Fruit fly (Drosophila melanogaster): ENCODE data around the gene Dyro.

The Dyro gene

dm6 chr3L:11318532-11319170 is 22.9 kb upstream of the Dyro start (continued):
- TF ChIP-seq tx (GFP tag; optimal IDR thresholded peaks at IDR 0.05) (peak; percentile 75), CG6175 (GFP tag; IDR thresholded peaks at IDR 0.05) (peak; percentile 93; the same call in 2 of the 3 replicates), Atf3 (GFP tag; optimal IDR thresholded peaks at IDR 0.05) (peak; percentile 78), fru (optimal IDR thresholded peaks at IDR 0.05) (no peak), CG1233 (GFP tag; optimal IDR thresholded peaks at IDR 0.05) (peak; percentile 83), Six4 (GFP tag; optimal IDR thresholded peaks at IDR 0.05) (peak; percentile 83), sqz (GFP tag; optimal IDR thresholded peaks at IDR 0.05) (peak; percentile 74), CG13296 (GFP tag; optimal IDR thresholded peaks at IDR 0.05) (peak; percentile 81), CG12769 (tag; optimal IDR thresholded peaks at IDR 0.05) (peak; percentile 92), fd3F (GFP tag; optimal IDR thresholded peaks at IDR 0.05) (peak; percentile 75), CG2202 (tag; optimal IDR thresholded peaks at IDR 0.05) (peak; percentile 55), Dek (tag; optimal IDR thresholded peaks at IDR 0.05) (peak; percentile 62), phol (tag; optimal IDR thresholded peaks at IDR 0.05) (peak; percentile 88), da (GFP tag; optimal IDR thresholded peaks at IDR 0.05) (peak; percentile 20), Asciz (GFP tag; optimal IDR thresholded peaks at IDR 0.05) (peak; percentile 77), HLHmδ (GFP tag; optimal IDR thresholded peaks at IDR 0.05) (no peak), CG7556 (GFP tag; optimal IDR thresholded peaks at IDR 0.05) (peak; percentile 70), hb (GFP tag; IDR thresholded peaks at IDR 0.05; ENCODE audit: partially characterized antibody) (no peak), sens-2 (GFP tag; IDR thresholded peaks at IDR 0.05) (peak; percentile 79), lmd (GFP tag; IDR thresholded peaks at IDR 0.05) (peak; percentile 93), Dad (GFP tag; optimal IDR thresholded peaks at IDR 0.05) (peak; percentile 74), Oaz (GFP tag; IDR thresholded peaks at IDR 0.05) (peak; percentile 80), pfk (GFP tag; optimal IDR thresholded peaks at IDR 0.05) (no peak), Ets97D (GFP tag; optimal IDR thresholded peaks at IDR 0.05) (peak; percentile 72), HLH3B (GFP tag; IDR thresholded peaks at IDR 0.05) (peak; percentile 90), emc (GFP tag; optimal IDR thresholded peaks at IDR 0.05) (peak; percentile 61), CG17385 (GFP tag; optimal IDR thresholded peaks at IDR 0.05) (peak; percentile 81), Dfd (GFP tag; optimal IDR thresholded peaks at IDR 0.05) (no peak), CG15011 (GFP tag; optimal IDR thresholded peaks at IDR 0.05) (peak; percentile 73), CG12155 (GFP tag; optimal IDR thresholded peaks at IDR 0.05) (peak; percentile 69), sug (tag; optimal IDR thresholded peaks at IDR 0.05) (peak; percentile 52), NC2β (GFP tag; optimal IDR thresholded peaks at IDR 0.05) (peak; percentile 71), CG13287 (GFP tag; IDR thresholded peaks at IDR 0.05; ENCODE audit: partially characterized antibody) (no peak), CG2875 (GFP tag; optimal IDR thresholded peaks at IDR 0.05) (peak; percentile 66), CG11093 (GFP tag; IDR thresholded peaks at IDR 0.05) (peak; percentile 82), stwl (tag; optimal IDR thresholded peaks at IDR 0.05) (peak; percentile 18), CG17186 (GFP tag; optimal IDR thresholded peaks at IDR 0.05) (peak; percentile 15), Blimp-1 (GFP tag; optimal IDR thresholded peaks at IDR 0.05) (peak; percentile 85), otp (GFP tag; IDR thresholded peaks at IDR 0.05) (peak; percentile 90), dan (GFP tag; IDR thresholded peaks at IDR 0.05) (peak; percentile 56; the same call in 1 of the 2 replicates), CG10431 (GFP tag; optimal IDR thresholded peaks at IDR 0.05) (no peak), CG14860 (GFP tag; IDR thresholded peaks at IDR 0.05; ENCODE audit: partially characterized antibody) (no peak), C15 (GFP tag; IDR thresholded peaks at IDR 0.05) (peak; percentile 71; the same call in 1 of the 3 replicates), CG15514 (GFP tag; optimal IDR thresholded peaks at IDR 0.05) (peak; percentile 61), CG4282 (GFP tag; optimal IDR thresholded peaks at IDR 0.05) (peak; percentile 64), CG17802 (tag; optimal IDR thresholded peaks at IDR 0.05) (peak; percentile 63), Hmr (GFP tag; optimal IDR thresholded peaks at IDR 0.05) (peak; percentile 80), prd (optimal IDR thresholded peaks at IDR 0.05) (no peak), prd (GFP tag; IDR thresholded peaks at IDR 0.05) (peak; percentile 95), CG11456 (GFP tag; IDR thresholded peaks at IDR 0.05) (peak; percentile 93)

Data from whole organism, embryonic.